Fruit fly (Drosophila melanogaster) whole organism, embryonic: Measurements from ENCODE around the gene CG7794.

Source experiments
- C15 ChIP-seq: fragments of 200-800 bp; sonication (Bioruptor generic); IDR thresholded peaks from 3 replicates; pipeline ENCODE4 v1.3.6; 2022; ENCODE audit warnings: missing biosample characterization, missing genetic modification characterization
- CG10267 ChIP-seq: fragments of 200-800 bp; sonication (Bioruptor generic); optimal IDR thresholded peaks from 2 replicates; lab custom pipeline; 2018; ENCODE audit warnings: missing biosample characterization, mild to moderate bottlenecking, missing genetic modification characterization, moderate library complexity
- CG11247 ChIP-seq: fragments of 200-800 bp; sonication (Bioruptor generic); IDR thresholded peaks from 2 replicates; pipeline ENCODE4 v1.3.6; 2022; ENCODE audit warnings: missing biosample characterization, missing genetic modification characterization
- CG12299 ChIP-seq: fragments of 200-800 bp; sonication (Bioruptor generic); optimal IDR thresholded peaks from 2 replicates; lab custom pipeline; 2018; ENCODE audit warnings: missing biosample characterization, mild to moderate bottlenecking, missing genetic modification characterization
- CG1233 ChIP-seq: fragments of 200-800 bp; sonication (Bioruptor generic); optimal IDR thresholded peaks from 4 replicates; lab custom pipeline; 2018; ENCODE audit warnings: missing biosample characterization, mild to moderate bottlenecking, missing genetic modification characterization
- CG12744 ChIP-seq: fragments of 200-800 bp; sonication (Bioruptor generic); optimal IDR thresholded peaks from 2 replicates; lab custom pipeline; 2016; ENCODE audit warnings: missing biosample characterization, missing genetic modification characterization
- CG13424 ChIP-seq: fragments of 200-800 bp; sonication (Bioruptor generic); optimal IDR thresholded peaks from 2 replicates; lab custom pipeline; 2019; ENCODE audit warnings: missing biosample characterization, mild to moderate bottlenecking, missing genetic modification characterization, moderate library complexity
- CG18476 ChIP-seq: fragments of 200-800 bp; sonication (Bioruptor generic); optimal IDR thresholded peaks from 2 replicates; lab custom pipeline; 2016; ENCODE audit warnings: missing biosample characterization, mild to moderate bottlenecking, missing genetic modification characterization
- CG2199 ChIP-seq: fragments of 200-800 bp; sonication (Bioruptor generic); IDR thresholded peaks from 3 replicates; pipeline ENCODE4 v1.3.6; 2022; ENCODE audit warnings: missing biosample characterization, missing genetic modification characterization
- CG33557 ChIP-seq: fragments of 200-800 bp; sonication (Bioruptor generic); optimal IDR thresholded peaks from 2 replicates; lab custom pipeline; 2019; ENCODE audit warnings: missing biosample characterization, mild to moderate bottlenecking, missing genetic modification characterization, moderate library complexity
- CG3726 ChIP-seq: fragments of 200-800 bp; sonication (Bioruptor generic); IDR thresholded peaks from 3 replicates; pipeline ENCODE4, ENCODE4 v1.3.6; 2022; ENCODE audit warnings: missing biosample characterization, missing genetic modification characterization
- CG6654 ChIP-seq: fragments of 200-800 bp; sonication (Bioruptor generic); optimal IDR thresholded peaks from 2 replicates; lab custom pipeline; 2017; ENCODE audit warnings: missing biosample characterization, mild to moderate bottlenecking, missing genetic modification characterization
- CG6791 ChIP-seq: fragments of 200-800 bp; sonication (Bioruptor generic); IDR thresholded peaks from 3 replicates; pipeline ENCODE4 v1.3.6; 2022; ENCODE audit warnings: missing biosample characterization, missing genetic modification characterization; ENCODE audit not compliant: partially characterized antibody
- CG7357 ChIP-seq: fragments of 200-800 bp; sonication (Bioruptor generic); IDR thresholded peaks from 3 replicates; pipeline ENCODE4 v1.3.6; 2022; ENCODE audit warnings: missing biosample characterization, missing genetic modification characterization
- CG7928 ChIP-seq: fragments of 200-800 bp; sonication (Bioruptor generic); optimal IDR thresholded peaks from 2 replicates; lab custom pipeline; 2017; ENCODE audit warnings: missing biosample characterization, mild to moderate bottlenecking, missing genetic modification characterization
- CG9215 ChIP-seq: fragments of 200-800 bp; sonication (Bioruptor generic); IDR thresholded peaks from 2 replicates; pipeline ENCODE4 v1.3.6; 2022; ENCODE audit warnings: missing biosample characterization, missing genetic modification characterization
- CrebB ChIP-seq: fragments of 200-800 bp; sonication (Bioruptor generic); optimal IDR thresholded peaks from 3 replicates; lab custom pipeline; 2018; ENCODE audit warnings: missing biosample characterization, mild to moderate bottlenecking, missing genetic modification characterization
- Dfd ChIP-seq, 2 experiments: fragments of >200 bp; optimal IDR thresholded peaks; 2 replicates each; lab custom pipeline; 2017; ENCODE audit warnings: missing biosample characterization in 2 of 2, missing genetic modification characterization in 2 of 2
- Drgx ChIP-seq: fragments of 200-800 bp; sonication (Bioruptor generic); IDR thresholded peaks from 2 replicates; pipeline ENCODE4 v1.3.6; 2022; ENCODE audit warnings: missing biosample characterization, missing genetic modification characterization
- E2f1 ChIP-seq: fragments of 200-800 bp; sonication (Bioruptor generic); IDR thresholded peaks from 2 replicates; pipeline ENCODE4 v1.3.6; 2022; ENCODE audit warnings: missing biosample characterization, missing genetic modification characterization
- E2f2 ChIP-seq: fragments of 200-800 bp; sonication (Bioruptor generic); IDR thresholded peaks from 2 replicates; pipeline ENCODE4 v1.3.6; 2022; ENCODE audit warnings: missing biosample characterization, missing genetic modification characterization
- Hr39 ChIP-seq: fragments of >200 bp; optimal IDR thresholded peaks from 2 replicates; lab custom pipeline; 2017
- Jarid2 ChIP-seq: fragments of 200-800 bp; sonication (Bioruptor generic); optimal IDR thresholded peaks from 3 replicates; lab custom pipeline; 2017; ENCODE audit warnings: mild to moderate bottlenecking, missing biosample characterization, missing genetic modification reagents, missing genetic modification characterization
- Max ChIP-seq: fragments of 200-800 bp; sonication (Bioruptor generic); optimal IDR thresholded peaks from 2 replicates; lab custom pipeline; 2016; ENCODE audit warnings: missing biosample characterization, mild to moderate bottlenecking, missing genetic modification characterization
- NC2α ChIP-seq: fragments of 200-800 bp; sonication (Bioruptor generic); optimal IDR thresholded peaks from 2 replicates; lab custom pipeline; 2016; ENCODE audit warnings: missing biosample characterization, missing genetic modification characterization
- Ravus ChIP-seq: fragments of 200-800 bp; sonication (Bioruptor generic); IDR thresholded peaks from 2 replicates; pipeline ENCODE4 v1.3.6; 2022; ENCODE audit warnings: missing biosample characterization, missing genetic modification characterization
- ara ChIP-seq: fragments of 200-800 bp; sonication (Bioruptor generic); IDR thresholded peaks from 2 replicates; pipeline ENCODE4 v1.3.6; 2022; ENCODE audit warnings: missing biosample characterization, missing genetic modification characterization
- cg ChIP-seq: fragments of 200-800 bp; sonication (Bioruptor generic); optimal IDR thresholded peaks from 3 replicates; lab custom pipeline; 2019; ENCODE audit warnings: missing biosample characterization, mild to moderate bottlenecking, missing genetic modification characterization, moderate library complexity
- crol ChIP-seq: fragments of 200-800 bp; sonication (Bioruptor generic); IDR thresholded peaks from 2 replicates; pipeline ENCODE4 v1.3.6; 2022; ENCODE audit warnings: missing biosample characterization, missing genetic modification characterization
- ewg ChIP-seq: fragments of 200-800 bp; sonication (Bioruptor generic); optimal IDR thresholded peaks from 3 replicates; lab custom pipeline; 2017; ENCODE audit warnings: mild to moderate bottlenecking, missing biosample characterization, missing genetic modification reagents, missing genetic modification characterization
- eyg ChIP-seq: fragments of 200-800 bp; sonication (Bioruptor generic); optimal IDR thresholded peaks from 3 replicates; lab custom pipeline; 2016; ENCODE audit warnings: missing biosample characterization, missing genetic modification characterization
- fd3F ChIP-seq: fragments of 200-800 bp; sonication (Bioruptor generic); optimal IDR thresholded peaks from 2 replicates; lab custom pipeline; 2018; ENCODE audit warnings: missing biosample characterization, mild to moderate bottlenecking, missing genetic modification characterization, moderate library complexity
- fd96Cb ChIP-seq: fragments of 200-800 bp; sonication (Bioruptor generic); optimal IDR thresholded peaks from 2 replicates; lab custom pipeline; 2018; ENCODE audit warnings: missing biosample characterization, mild to moderate bottlenecking, missing genetic modification characterization, moderate library complexity
- gem ChIP-seq: fragments of 200-800 bp; sonication (Bioruptor generic); optimal IDR thresholded peaks from 2 replicates; lab custom pipeline; 2019; ENCODE audit warnings: missing biosample characterization, mild to moderate bottlenecking, missing genetic modification characterization, moderate library complexity
- gt ChIP-seq: fragments of 200-800 bp; sonication (Bioruptor generic); IDR thresholded peaks from 2 replicates; pipeline ENCODE4 v1.3.6; 2022; ENCODE audit warnings: missing biosample characterization, missing genetic modification characterization
- odd ChIP-seq: fragments of 200-800 bp; sonication (Bioruptor generic); optimal IDR thresholded peaks from 2 replicates; lab custom pipeline; 2017; ENCODE audit warnings: missing biosample characterization, mild to moderate bottlenecking, missing genetic modification characterization
- otp ChIP-seq: fragments of 200-800 bp; sonication (Bioruptor generic); IDR thresholded peaks from 3 replicates; pipeline ENCODE4, ENCODE4 v1.3.6; 2022; ENCODE audit warnings: missing biosample characterization, missing genetic modification characterization
- sens ChIP-seq: fragments of 200-800 bp; sonication (Bioruptor generic); peaks from one replicate; lab custom pipeline; 2016; ENCODE audit warnings: missing biosample characterization, missing genetic modification characterization
- seq ChIP-seq: fragments of 200-800 bp; sonication (Bioruptor generic); IDR thresholded peaks from 2 replicates; pipeline ENCODE4 v1.3.6; 2022; ENCODE audit warnings: missing biosample characterization, missing genetic modification characterization
- so ChIP-seq: fragments of 200-800 bp; sonication (Bioruptor generic); IDR thresholded peaks from 3 replicates; pipeline ENCODE4 v1.3.6; 2022; ENCODE audit warnings: missing biosample characterization, missing genetic modification characterization
- ssp ChIP-seq: fragments of 200-800 bp; sonication (Bioruptor generic); IDR thresholded peaks from 2 replicates; pipeline ENCODE4 v1.3.6; 2022; ENCODE audit warnings: missing biosample characterization, missing genetic modification characterization
- tap ChIP-seq: fragments of 200-800 bp; optimal IDR thresholded peaks from 3 replicates; lab custom pipeline; 2019; ENCODE audit warnings: missing biosample characterization, mild to moderate bottlenecking, missing genetic modification characterization, moderate library complexity
- toy ChIP-seq: fragments of 200-800 bp; sonication (Bioruptor generic); IDR thresholded peaks from 2 replicates; pipeline ENCODE4 v1.3.6; 2022; ENCODE audit warnings: missing biosample characterization, missing genetic modification characterization
- zf30C ChIP-seq: fragments of 200-800 bp; sonication (Bioruptor generic); optimal IDR thresholded peaks from 3 replicates; lab custom pipeline; 2018; ENCODE audit warnings: missing biosample characterization, mild to moderate bottlenecking, missing genetic modification characterization

Gene CG7794

dm6 chr3R:18023407-18023806, at the start of gene CG7794:
Gene CG7794 (plus strand): TSS chr3R:18023707.
- TF ChIP-seq CG9215 (GFP tag; lab: Robert Waterston, UW), result no peak
- no peak for TF ChIP-seq CG12299
- peak; percentile 37 for TF ChIP-seq sens (GFP tag; lab: Kevin White, UChicago)
- TF ChIP-seq Max (GFP tag; lab: Kevin White, UChicago), result no peak
- TF ChIP-seq CG6791 (GFP tag; lab: Robert Waterston, UW), result no peak
- TF ChIP-seq ssp, result no peak

DNA sequence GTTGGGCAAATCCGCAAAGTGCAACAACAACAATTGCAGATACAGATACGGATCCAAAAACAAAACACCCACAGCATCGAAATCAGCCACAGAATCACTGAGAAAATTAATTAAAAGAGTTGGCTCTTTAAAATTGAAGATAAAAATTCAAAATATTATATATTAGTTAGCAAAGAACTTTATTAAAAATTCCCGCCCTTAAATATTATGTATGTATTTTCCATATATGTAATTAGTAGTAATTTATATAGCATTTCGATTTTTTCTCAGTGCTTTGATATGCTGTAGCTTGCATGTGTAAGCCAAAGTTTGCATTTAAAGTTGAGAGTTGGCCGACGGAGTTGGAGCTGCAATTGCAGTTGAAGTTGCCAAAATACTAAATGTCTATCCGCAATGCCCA, 18.8 kb upstream of the CG7794 start:
- TF ChIP-seq Drgx (GFP tag; lab: Robert Waterston, UW) (peak; percentile 54), E2f1 (GFP tag; lab: Robert Waterston, UW) (no peak), CG6654 (GFP tag; lab: Kevin White, UChicago) (no peak), gem (tag; lab: Kevin White, UChicago) (no peak), ara (no peak)

dm6 chr3R:18006483-18006882, 17.0 kb upstream of the CG7794 start:
- TF ChIP-seq Hr39 (lab: Kevin White, UChicago) (peak; percentile 93), CG3726 (GFP tag; lab: Robert Waterston, UW) (0 out of 3 replicates have a peak, but pooled peaks have one; percentile 40), crol (GFP tag; lab: Robert Waterston, UW) (0 out of 2 replicates have a peak, but pooled peaks have one; percentile 14), fd96Cb (tag; lab: Kevin White, UChicago) (no peak)

DNA sequence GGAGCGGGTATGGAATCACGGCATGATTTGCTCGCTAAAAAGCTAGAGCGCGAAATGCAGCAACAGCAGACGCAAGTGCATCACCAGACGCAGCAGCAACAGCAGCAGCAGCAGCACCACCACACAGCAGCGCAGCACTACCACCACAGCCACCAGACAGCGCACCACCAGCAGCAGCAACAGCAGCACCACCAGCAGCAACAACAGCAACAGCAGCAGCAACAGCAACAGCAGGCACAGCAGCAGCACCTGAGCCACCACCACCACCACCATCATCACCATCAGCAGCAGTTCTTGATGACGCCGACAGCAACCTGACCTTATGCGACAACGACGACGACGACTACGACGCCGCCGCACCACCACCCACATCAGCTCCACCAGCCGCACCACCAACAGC, 10.4 kb upstream of the CG7794 start:
- no peak for TF ChIP-seq CG12744 (GFP tag; lab: Kevin White, UChicago)
- TF ChIP-seq Hr39 (lab: Kevin White, UChicago), result peak; percentile 23
- TF ChIP-seq Dfd (GFP tag; optimal IDR thresholded peaks at IDR 0.05; lab: Kevin White, UChicago), result peak in 1 of 2 experiments; percentile 65
- TF ChIP-seq CG11247 (GFP tag; lab: Robert Waterston, UW), result 0 out of 2 replicates have a peak, but pooled peaks have one; percentile 23

DNA sequence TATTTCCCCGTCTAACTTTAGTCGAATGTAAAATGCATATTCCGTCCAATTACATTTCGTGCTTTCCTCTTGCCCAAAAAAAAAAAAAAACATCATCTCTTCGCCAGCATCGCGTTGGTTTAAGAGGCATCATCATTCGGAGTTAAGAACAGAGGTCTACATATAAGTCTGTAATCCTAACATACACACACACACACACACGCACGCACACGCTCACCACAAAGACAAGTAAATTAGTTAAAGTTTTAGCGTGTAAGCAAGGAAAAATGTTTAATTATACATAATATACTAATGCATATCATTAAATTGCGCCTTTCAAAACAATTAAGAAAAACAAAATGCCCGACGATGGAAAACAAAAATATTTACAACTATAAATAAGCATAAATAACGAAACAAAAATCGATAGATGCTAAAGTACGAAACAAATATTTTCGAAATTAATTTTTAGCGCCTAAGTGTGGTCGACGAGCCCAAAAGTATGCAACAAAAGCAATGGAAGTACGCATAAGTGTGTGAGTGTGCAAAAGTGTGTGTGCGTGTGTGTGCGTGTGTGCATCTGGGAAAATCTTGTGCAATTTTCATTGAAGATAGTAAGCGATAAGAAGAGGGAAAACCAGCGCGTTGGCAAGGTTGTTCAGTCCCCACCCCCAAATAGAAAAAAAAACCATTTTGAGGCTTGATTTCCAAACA, 7.7 kb upstream of the CG7794 start:
- TF ChIP-seq eyg (GFP tag; lab: Kevin White, UChicago), result no peak
- TF ChIP-seq C15, result no peak
- no peak for TF ChIP-seq CG18476
- TF ChIP-seq CrebB (tag; lab: Kevin White, UChicago), result no peak
- TF ChIP-seq E2f2 (GFP tag; lab: Robert Waterston, UW), result peak; percentile 64
- no peak for TF ChIP-seq CG10267 (tag; lab: Kevin White, UChicago)
- no peak for TF ChIP-seq gt (GFP tag; lab: Robert Waterston, UW)
- no peak for TF ChIP-seq otp (GFP tag; lab: Robert Waterston, UW)
- no peak for TF ChIP-seq odd
- TF ChIP-seq CG7928 (GFP tag; lab: Kevin White, UChicago), result no peak
- TF ChIP-seq CG2199 (GFP tag; lab: Robert Waterston, UW), result no peak
- no peak for TF ChIP-seq zf30C
- TF ChIP-seq cg, result peak; percentile 66
- no peak for TF ChIP-seq ewg (GFP tag; lab: Kevin White, UChicago)
- no peak for TF ChIP-seq seq (GFP tag; lab: Robert Waterston, UW)
- TF ChIP-seq tap (tag; lab: Kevin White, UChicago), result no peak
- peak in 1 of 2 experiments; percentile 69 for TF ChIP-seq Dfd (GFP tag; optimal IDR thresholded peaks at IDR 0.05; lab: Kevin White, UChicago)
- TF ChIP-seq Jarid2, result no peak
- no peak for TF ChIP-seq Ravus (GFP tag; lab: Robert Waterston, UW)
- TF ChIP-seq toy, result no peak
- no peak for TF ChIP-seq fd3F
- no peak for TF ChIP-seq CG13424 (tag; lab: Kevin White, UChicago)
- no peak for TF ChIP-seq CG1233
- no peak for TF ChIP-seq NC2α
- no peak for TF ChIP-seq CG7357 (GFP tag; lab: Robert Waterston, UW)
- TF ChIP-seq ssp, result no peak
- TF ChIP-seq CG33557 (GFP tag; lab: Kevin White, UChicago), result no peak
- no peak for TF ChIP-seq so (GFP tag; lab: Robert Waterston, UW)
